Worm (Caenorhabditis elegans) whole organism, L4/young adult: ENCODE data around the gene vha-13.
A peak's percentile ranks its signal among the peaks of the same experiment; 100 is the strongest.

Source experiments
- W03F9.2 ChIP-seq: fragments of 150-350 bp; optimal IDR thresholded peaks from 2 replicates; lab custom pipeline; 2014; ENCODE audit warnings: missing biosample characterization, missing genetic modification characterization
- dao-5 ChIP-seq: sonication (generic microtip); optimal IDR thresholded peaks from 2 replicates; lab custom pipeline; 2016; ENCODE audit warnings: missing genotype, missing genetic modification characterization, moderate library complexity, missing compliant biosample characterization
- him-1 ChIP-seq: sonication (generic microtip); optimal IDR thresholded peaks from 2 replicates; lab custom pipeline; 2016; ENCODE audit warnings: missing genotype, missing genetic modification reagents, missing genetic modification characterization, missing compliant biosample characterization

vha-13 gene

DNA sequence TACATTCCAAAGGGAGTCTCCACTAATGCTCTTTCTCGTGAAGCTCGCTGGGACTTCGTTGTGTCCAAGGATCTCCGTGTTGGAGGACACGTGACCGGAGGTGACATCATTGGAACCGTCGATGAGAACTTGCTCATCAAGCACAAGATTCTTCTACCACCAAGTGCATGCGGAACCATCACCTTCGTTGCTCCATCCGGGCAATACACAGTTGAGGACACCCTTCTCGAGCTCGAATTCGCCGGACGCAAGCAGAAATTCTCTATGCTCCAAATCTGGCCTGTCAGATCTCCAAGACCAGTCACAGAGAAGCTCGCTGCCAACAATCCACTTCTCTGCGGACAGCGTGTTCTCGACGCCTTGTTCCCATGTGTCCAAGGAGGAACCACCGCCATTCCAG is 523 bp downstream of the vha-13 start:
- TF ChIP-seq W03F9.2 = no peak
- TF ChIP-seq him-1 (tag; lab: Kevin White, UChicago) = no peak
- TF ChIP-seq dao-5 (tag; lab: Kevin White, UChicago) = no peak

- TF ChIP-seq W03F9.2 (no peak), dao-5 (tag; lab: Kevin White, UChicago) (peak; percentile 71)
Observed at ce11 chrV:14354258-14354877, 2.9 kb downstream of the vha-13 start, which contains the start of gene Y49A3A.3. Gene Y49A3A.3 (plus strand): TSS chrV:14354410.

ce11 chrV:14355738-14356368 is 4.3 kb downstream of the vha-13 start, which contains the start of gene cyn-1:
Gene cyn-1 (plus strand): TSS chrV:14356076.
- TF ChIP-seq him-1 (tag; lab: Kevin White, UChicago) (peak; percentile 53), W03F9.2 (peak; percentile 89), dao-5 (tag; lab: Kevin White, UChicago) (no peak)

- TF ChIP-seq W03F9.2 = no peak
- no peak for TF ChIP-seq him-1 (tag; lab: Kevin White, UChicago)
- TF ChIP-seq dao-5 (tag; lab: Kevin White, UChicago) = no peak
Observed at ce11 chrV:14358577-14358976, 7.1 kb downstream of the vha-13 start, which contains the start of gene Y49A3A.4. Gene Y49A3A.4 (minus strand): TSS chrV:14358890.

DNA sequence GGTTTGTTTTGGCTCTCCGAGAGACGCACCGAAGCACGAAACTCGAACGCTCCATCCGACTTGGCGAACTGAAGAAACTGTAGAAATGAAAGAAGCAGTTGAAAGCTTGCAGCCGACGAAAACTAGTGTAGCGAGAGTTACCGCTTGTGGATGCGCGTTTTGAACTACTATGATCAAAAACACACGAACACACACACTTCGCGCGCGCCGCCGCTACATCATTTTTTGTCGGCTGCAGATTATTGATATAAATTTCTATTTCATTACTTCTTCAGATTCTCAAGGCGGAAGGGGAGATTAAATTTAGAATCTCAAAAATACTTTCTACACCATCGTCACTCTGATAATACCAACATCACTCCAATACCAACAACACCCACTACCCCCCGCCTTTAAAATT is 10.5 kb downstream of the vha-13 start:
- TF ChIP-seq him-1 (tag; lab: Kevin White, UChicago) (no peak), dao-5 (tag; lab: Kevin White, UChicago) (no peak), W03F9.2 (no peak)

- TF ChIP-seq dao-5 (tag; lab: Kevin White, UChicago) = no peak
- no peak for TF ChIP-seq W03F9.2
- TF ChIP-seq him-1 (tag; lab: Kevin White, UChicago) = no peak
Observed at ce11 chrV:14364586-14365248, 13.2 kb downstream of the vha-13 start.

DNA sequence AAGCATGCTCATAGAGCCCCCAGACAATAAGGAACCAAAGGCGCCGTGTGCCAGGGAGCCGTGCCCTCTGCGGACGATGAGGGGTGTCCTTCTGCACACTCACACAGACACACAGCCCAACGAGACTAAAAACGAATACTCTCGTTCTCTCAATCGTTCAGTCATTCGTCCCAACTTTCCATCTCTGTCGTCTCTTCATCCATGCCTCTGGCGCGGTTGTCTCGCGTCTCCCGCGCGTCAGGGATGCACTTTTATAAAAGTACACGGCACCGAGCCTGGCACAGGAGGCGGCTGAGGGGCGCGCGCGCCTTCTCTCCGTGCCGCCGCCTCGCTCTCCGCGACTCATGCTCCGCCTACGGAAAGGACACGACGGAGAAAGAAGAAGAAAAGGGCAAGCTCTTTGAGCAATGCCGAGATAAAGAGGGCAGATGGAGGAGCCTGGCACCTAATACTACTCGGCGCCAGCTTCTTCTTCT is 15.0 kb downstream of the vha-13 start:
- peak; percentile 85 for TF ChIP-seq him-1 (tag; lab: Kevin White, UChicago)
- TF ChIP-seq dao-5 (tag; lab: Kevin White, UChicago) = no peak

DNA sequence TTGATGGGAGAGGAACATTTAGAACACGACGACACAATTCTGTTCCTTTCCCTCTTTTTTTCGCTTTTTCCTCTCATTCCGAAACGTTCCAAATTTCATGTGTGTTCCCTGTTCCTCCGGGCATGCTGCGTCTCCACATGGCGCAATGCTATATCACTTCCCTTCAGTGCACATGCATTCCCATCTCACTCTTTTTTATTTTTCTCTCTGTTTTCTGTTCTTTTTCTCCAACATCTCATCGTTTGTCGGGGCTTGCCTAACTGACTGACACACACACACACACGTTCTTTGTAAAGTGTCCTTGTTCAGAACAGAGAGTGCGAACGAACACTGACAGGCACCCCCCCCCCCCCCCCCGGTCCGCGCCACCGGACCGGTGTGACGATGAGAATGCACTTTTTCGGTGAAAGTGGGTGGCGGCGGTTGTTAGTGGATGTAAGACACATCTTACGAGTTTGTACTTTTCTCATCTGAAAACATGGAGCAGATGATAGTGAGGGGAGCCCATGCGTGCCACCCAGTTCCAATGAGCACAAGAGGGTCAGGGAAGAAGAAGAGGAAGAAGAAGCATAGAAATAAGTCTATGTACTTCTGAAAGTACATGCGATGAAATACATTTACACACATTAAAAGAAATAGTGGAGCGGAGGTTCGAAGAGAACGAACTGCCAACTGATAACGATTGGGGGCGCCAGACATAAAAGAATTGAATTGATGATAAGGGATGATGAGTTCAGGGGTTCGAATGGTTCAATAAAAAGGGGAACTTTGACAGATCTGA is 17.0 kb downstream of the vha-13 start:
- TF ChIP-seq W03F9.2 = peak; percentile 14
- no peak for TF ChIP-seq dao-5 (tag; lab: Kevin White, UChicago)
- peak; percentile 22 for TF ChIP-seq him-1 (tag; lab: Kevin White, UChicago)

DNA sequence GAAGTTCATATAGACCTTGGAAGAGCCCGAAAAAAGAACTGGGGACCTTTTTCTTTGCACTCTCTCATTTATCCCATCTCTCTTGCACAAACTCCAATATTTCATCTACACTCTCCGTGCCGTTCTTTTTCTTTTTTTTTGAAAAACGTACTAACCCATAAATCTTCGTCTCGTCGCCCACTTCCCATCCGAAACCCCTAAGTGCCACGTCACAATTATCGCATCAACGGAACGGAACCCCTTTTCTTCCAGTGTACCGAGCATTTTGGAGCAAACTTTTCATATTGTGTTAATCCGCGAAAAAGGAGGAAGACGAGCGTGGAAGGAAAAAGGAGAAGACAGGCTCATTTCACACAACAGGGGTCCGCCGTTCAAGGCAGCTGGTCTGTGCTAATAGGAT is 17.9 kb downstream of the vha-13 start:
- TF ChIP-seq dao-5 (tag; lab: Kevin White, UChicago) (no peak), him-1 (tag; lab: Kevin White, UChicago) (no peak), W03F9.2 (no peak)

- TF ChIP-seq W03F9.2 = no peak
- no peak for TF ChIP-seq dao-5 (tag; lab: Kevin White, UChicago)
- no peak for TF ChIP-seq him-1 (tag; lab: Kevin White, UChicago)
Observed at ce11 chrV:14372774-14373173, 21.3 kb downstream of the vha-13 start, which contains the start of gene unc-39. Gene unc-39 (plus strand): TSS chrV:14373074.

ce11 chrV:14378052-14378451 is 26.5 kb downstream of the vha-13 start:
- TF ChIP-seq dao-5 (tag; lab: Kevin White, UChicago) (no peak), W03F9.2 (no peak), him-1 (tag; lab: Kevin White, UChicago) (no peak)

ce11 chrV:14378986-14379385 is 27.5 kb downstream of the vha-13 start, which contains the start of gene npr-43:
Gene npr-43 (minus strand): TSS chrV:14379086.
- TF ChIP-seq him-1 (tag; lab: Kevin White, UChicago) = no peak
- no peak for TF ChIP-seq dao-5 (tag; lab: Kevin White, UChicago)
- no peak for TF ChIP-seq W03F9.2

DNA sequence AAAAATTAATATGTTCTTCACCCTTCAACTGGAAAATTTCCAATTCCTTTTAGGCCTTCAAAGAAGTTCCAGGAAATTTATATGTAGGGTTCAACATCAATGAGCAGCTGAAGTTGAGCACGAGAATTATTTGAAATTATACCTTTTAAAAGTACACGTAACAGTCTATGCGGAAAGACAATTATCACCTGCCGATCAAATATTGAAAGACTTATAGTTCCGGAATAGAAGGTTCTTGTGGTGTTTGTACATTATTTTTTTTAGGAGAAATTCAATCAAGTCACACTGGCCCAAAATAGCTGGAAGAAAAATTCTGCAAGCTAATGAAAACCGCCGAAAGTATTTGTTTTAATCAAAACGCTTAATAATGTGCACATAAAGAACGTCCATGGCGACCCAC is 28.7 kb downstream of the vha-13 start:
- TF ChIP-seq dao-5 (tag; lab: Kevin White, UChicago) (no peak), W03F9.2 (no peak), him-1 (tag; lab: Kevin White, UChicago) (no peak)
